Worm (Caenorhabditis elegans) whole organism, mixed stage, embryonic: Measurements from ENCODE around the gene F59A1.18.

Experiments used
- M03D4.4 ChIP-seq: sonication (generic microtip); optimal IDR thresholded peaks from 2 replicates; lab custom pipeline; 2017; ENCODE audit warnings: mild to moderate bottlenecking, missing genetic modification characterization, missing compliant biosample characterization
- bed-3 ChIP-seq: fragments of 200-800 bp; sonication (Bioruptor generic); optimal IDR thresholded peaks from 3 replicates; lab custom pipeline; 2018; ENCODE audit warnings: mild to moderate bottlenecking, missing genetic modification characterization, moderate library complexity, missing compliant biosample characterization
- blmp-1 ChIP-seq: fragments of 150-350 bp; optimal IDR thresholded peaks from 2 replicates; lab custom pipeline; 2014; ENCODE audit warnings: missing biosample characterization, missing genetic modification characterization
- ceh-39 ChIP-seq: fragments of 150-350 bp; optimal IDR thresholded peaks from 2 replicates; lab custom pipeline; 2014; ENCODE audit warnings: missing biosample characterization, missing genetic modification characterization
- ceh-43 ChIP-seq: fragments of 200-800 bp; sonication (Bioruptor generic); optimal IDR thresholded peaks from 2 replicates; lab custom pipeline; 2018; ENCODE audit warnings: mild to moderate bottlenecking, missing genetic modification characterization, moderate library complexity, missing compliant biosample characterization
- ceh-83 ChIP-seq: fragments of 200-800 bp; sonication (Bioruptor generic); optimal IDR thresholded peaks from 2 replicates; lab custom pipeline; 2018; ENCODE audit warnings: mild to moderate bottlenecking, missing genetic modification characterization, missing compliant biosample characterization
- ces-1 ChIP-seq: fragments of 150-350 bp; optimal IDR thresholded peaks from 2 replicates; lab custom pipeline; 2014; ENCODE audit warnings: missing biosample characterization, missing genetic modification reagents, missing genetic modification characterization
- cnd-1 ChIP-seq: fragments of 200-800 bp; sonication (Bioruptor generic); optimal IDR thresholded peaks from 2 replicates; lab custom pipeline; 2018; ENCODE audit warnings: mild to moderate bottlenecking, missing genetic modification characterization, missing compliant biosample characterization
- drap-1 ChIP-seq: fragments of 200-800 bp; sonication (Bioruptor generic); optimal IDR thresholded peaks from 3 replicates; lab custom pipeline; 2018; ENCODE audit warnings: mild to moderate bottlenecking, missing genetic modification characterization, missing compliant biosample characterization
- elt-1 ChIP-seq: sonication (generic microtip); optimal IDR thresholded peaks from 2 replicates; lab custom pipeline; 2017; ENCODE audit warnings: missing genetic modification characterization, mild to moderate bottlenecking, missing compliant biosample characterization, antibody characterized with exemption, moderate library complexity, borderline replicate concordance; ENCODE audit not compliant: insufficient read depth
- elt-3 ChIP-seq: fragments of 150-350 bp; optimal IDR thresholded peaks from 2 replicates; lab custom pipeline; 2014; ENCODE audit warnings: missing biosample characterization, missing genetic modification characterization
- flh-1 ChIP-seq: fragments of 200-800 bp; sonication (Bioruptor generic); optimal IDR thresholded peaks from 2 replicates; lab custom pipeline; 2018; ENCODE audit warnings: mild to moderate bottlenecking, missing genetic modification characterization, moderate library complexity, missing compliant biosample characterization
- ham-2 ChIP-seq: fragments of 200-800 bp; sonication (Bioruptor generic); optimal IDR thresholded peaks from 2 replicates; lab custom pipeline; 2018; ENCODE audit warnings: mild to moderate bottlenecking, missing genetic modification characterization, missing compliant biosample characterization
- hlh-1 ChIP-seq: fragments of 150-350 bp; optimal IDR thresholded peaks from 2 replicates; lab custom pipeline; 2014; ENCODE audit warnings: missing biosample characterization, missing genetic modification reagents, missing genetic modification characterization
- lin-13 ChIP-seq: fragments of 150-350 bp; optimal IDR thresholded peaks from 2 replicates; lab custom pipeline; 2014; ENCODE audit warnings: missing biosample characterization, missing genetic modification characterization
- lin-32 ChIP-seq: fragments of 200-800 bp; sonication (Bioruptor generic); optimal IDR thresholded peaks from 2 replicates; lab custom pipeline; 2018; ENCODE audit warnings: mild to moderate bottlenecking, missing genetic modification characterization, missing compliant biosample characterization
- lsy-2 ChIP-seq: fragments of 150-350 bp; optimal IDR thresholded peaks from 2 replicates; lab custom pipeline; 2014; ENCODE audit warnings: missing biosample characterization, missing genetic modification characterization
- mab-5 ChIP-seq: fragments of 150-350 bp; optimal IDR thresholded peaks from 2 replicates; lab custom pipeline; 2014; ENCODE audit warnings: missing biosample characterization, missing genetic modification characterization
- mep-1 ChIP-seq: fragments of 150-350 bp; optimal IDR thresholded peaks from 2 replicates; lab custom pipeline; 2017; ENCODE audit warnings: missing biosample characterization, missing genetic modification reagents, missing genetic modification characterization, inconsistent platforms
- nhr-2 ChIP-seq: fragments of 150-350 bp; optimal IDR thresholded peaks from 2 replicates; lab custom pipeline; 2014; ENCODE audit warnings: missing biosample characterization, missing genetic modification characterization
- nhr-237 ChIP-seq: fragments of 150-350 bp; optimal IDR thresholded peaks from 2 replicates; lab custom pipeline; 2014; ENCODE audit warnings: missing biosample characterization, missing genetic modification characterization
- nhr-28 ChIP-seq: fragments of 150-350 bp; optimal IDR thresholded peaks from 2 replicates; lab custom pipeline; 2014; ENCODE audit warnings: missing biosample characterization, missing genetic modification characterization
- pha-4 ChIP-seq: fragments of 150-350 bp; optimal IDR thresholded peaks from 2 replicates; lab custom pipeline; 2018; ENCODE audit warnings: missing biosample characterization, missing genetic modification reagents, missing genetic modification characterization
- sem-2 ChIP-seq: fragments of 200-800 bp; sonication (Bioruptor generic); optimal IDR thresholded peaks from 2 replicates; lab custom pipeline; 2018; ENCODE audit warnings: mild to moderate bottlenecking, missing genetic modification characterization, missing compliant biosample characterization
- snpc-4 ChIP-seq: fragments of 150-350 bp; optimal IDR thresholded peaks from 2 replicates; lab custom pipeline; 2014; ENCODE audit warnings: missing biosample characterization, missing genetic modification characterization
- sptf-1 ChIP-seq: sonication (generic microtip); optimal IDR thresholded peaks from 2 replicates; lab custom pipeline; 2017; ENCODE audit warnings: mild to moderate bottlenecking, missing genetic modification characterization, moderate library complexity, missing compliant biosample characterization
- tbx-8 ChIP-seq: fragments of 200-800 bp; sonication (Bioruptor generic); optimal IDR thresholded peaks from 2 replicates; lab custom pipeline; 2018; ENCODE audit warnings: mild to moderate bottlenecking, missing genetic modification characterization, moderate library complexity, missing compliant biosample characterization
- unc-120 ChIP-seq: sonication (generic microtip); optimal IDR thresholded peaks from 2 replicates; lab custom pipeline; 2017; ENCODE audit warnings: missing genetic modification characterization, missing compliant biosample characterization; ENCODE audit not compliant: poor library complexity, severe bottlenecking
- unc-39 ChIP-seq: fragments of 150-350 bp; optimal IDR thresholded peaks from 2 replicates; lab custom pipeline; 2014; ENCODE audit warnings: missing biosample characterization, missing genetic modification characterization
- unc-62 ChIP-seq: fragments of 150-350 bp; optimal IDR thresholded peaks from 2 replicates; lab custom pipeline; 2014; ENCODE audit warnings: missing biosample characterization, missing genetic modification reagents, missing genetic modification characterization
- zip-8 ChIP-seq: fragments of 150-350 bp; optimal IDR thresholded peaks from 2 replicates; lab custom pipeline; 2014; ENCODE audit warnings: missing biosample characterization, missing genetic modification characterization
- ztf-11 ChIP-seq: fragments of 150-350 bp; optimal IDR thresholded peaks from 2 replicates; lab custom pipeline; 2014; ENCODE audit warnings: missing biosample characterization, missing genetic modification characterization

The F59A1.18 gene

ce11 chrV:17723142-17723781 lies 36.5 kb upstream of the F59A1.18 start:
- no peak for TF ChIP-seq nhr-28 (tag; lab: Kevin White, UChicago)
- no peak for TF ChIP-seq nhr-237 (tag; lab: Kevin White, UChicago)
- TF ChIP-seq hlh-1 (tag; lab: Kevin White, UChicago), result no peak
- no peak for TF ChIP-seq ces-1 (GFP tag; lab: Kevin White, UChicago)
- TF ChIP-seq ham-2 (GFP tag; lab: Kevin White, UChicago), result no peak
- TF ChIP-seq sem-2 (GFP tag; lab: Kevin White, UChicago), result no peak
- no peak for TF ChIP-seq flh-1
- no peak for TF ChIP-seq ceh-39 (tag; lab: Kevin White, UChicago)
- TF ChIP-seq tbx-8, result no peak
- TF ChIP-seq ceh-83, result no peak
- no peak for TF ChIP-seq sptf-1 (tag; lab: Kevin White, UChicago)
- no peak for TF ChIP-seq nhr-2 (tag; lab: Kevin White, UChicago)
- no peak for TF ChIP-seq unc-39 (tag; lab: Kevin White, UChicago)
- no peak for TF ChIP-seq unc-120 (tag; lab: Kevin White, UChicago)
- no peak for TF ChIP-seq snpc-4 (tag; lab: Kevin White, UChicago)
- TF ChIP-seq lsy-2 (tag; lab: Kevin White, UChicago), result no peak
- TF ChIP-seq lin-32, result no peak
- no peak for TF ChIP-seq cnd-1
- TF ChIP-seq mab-5 (tag; lab: Kevin White, UChicago), result no peak

DNA sequence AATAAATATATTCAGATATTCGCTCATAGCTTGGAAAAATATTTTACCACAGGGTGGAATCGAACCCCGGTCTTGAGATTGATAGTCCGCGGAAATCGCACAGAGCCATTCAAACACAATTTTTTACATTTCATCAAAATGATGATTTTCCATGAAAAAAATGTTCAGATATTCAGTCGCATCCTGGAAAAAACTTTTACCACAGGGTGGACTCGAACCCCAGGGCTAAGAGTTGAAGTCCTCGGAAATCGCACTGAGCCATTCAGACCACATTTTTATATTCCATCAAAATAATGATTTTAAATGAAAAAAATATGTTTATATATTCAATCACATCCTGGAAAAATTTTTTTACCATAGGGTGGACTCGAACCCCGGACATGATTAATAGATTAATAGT lies 35.8 kb upstream of the F59A1.18 start:
- TF ChIP-seq pha-4 (no peak), zip-8 (tag; lab: Kevin White, UChicago) (no peak), snpc-4 (tag; lab: Kevin White, UChicago) (no peak), flh-1 (no peak), ceh-43 (GFP tag; lab: Kevin White, UChicago) (no peak), cnd-1 (no peak), unc-62 (GFP tag; lab: Kevin White, UChicago) (no peak), lin-32 (no peak), ces-1 (GFP tag; lab: Kevin White, UChicago) (no peak), blmp-1 (tag; lab: Kevin White, UChicago) (no peak), bed-3 (GFP tag; lab: Kevin White, UChicago) (no peak), sem-2 (GFP tag; lab: Kevin White, UChicago) (no peak), ceh-39 (tag; lab: Kevin White, UChicago) (no peak), elt-3 (tag; lab: Kevin White, UChicago) (no peak), ztf-11 (tag; lab: Kevin White, UChicago) (no peak), lin-13 (tag; lab: Kevin White, UChicago) (no peak)

- TF ChIP-seq zip-8 (tag; lab: Kevin White, UChicago) (no peak), snpc-4 (tag; lab: Kevin White, UChicago) (no peak), ztf-11 (tag; lab: Kevin White, UChicago) (no peak), ceh-39 (tag; lab: Kevin White, UChicago) (no peak), elt-1 (tag; lab: Kevin White, UChicago) (no peak), hlh-1 (tag; lab: Kevin White, UChicago) (no peak), mab-5 (tag; lab: Kevin White, UChicago) (no peak), tbx-8 (no peak), sptf-1 (tag; lab: Kevin White, UChicago) (no peak), mep-1 (tag; lab: Kevin White, UChicago) (no peak), flh-1 (no peak), sem-2 (GFP tag; lab: Kevin White, UChicago) (no peak), ceh-43 (GFP tag; lab: Kevin White, UChicago) (no peak), ces-1 (GFP tag; lab: Kevin White, UChicago) (no peak), cnd-1 (no peak), drap-1 (GFP tag; lab: Kevin White, UChicago) (no peak), M03D4.4 (tag; lab: Kevin White, UChicago) (no peak), ceh-83 (no peak), bed-3 (GFP tag; lab: Kevin White, UChicago) (no peak)
Observed at ce11 chrV:17721709-17722108, 35.0 kb upstream of the F59A1.18 start.

DNA sequence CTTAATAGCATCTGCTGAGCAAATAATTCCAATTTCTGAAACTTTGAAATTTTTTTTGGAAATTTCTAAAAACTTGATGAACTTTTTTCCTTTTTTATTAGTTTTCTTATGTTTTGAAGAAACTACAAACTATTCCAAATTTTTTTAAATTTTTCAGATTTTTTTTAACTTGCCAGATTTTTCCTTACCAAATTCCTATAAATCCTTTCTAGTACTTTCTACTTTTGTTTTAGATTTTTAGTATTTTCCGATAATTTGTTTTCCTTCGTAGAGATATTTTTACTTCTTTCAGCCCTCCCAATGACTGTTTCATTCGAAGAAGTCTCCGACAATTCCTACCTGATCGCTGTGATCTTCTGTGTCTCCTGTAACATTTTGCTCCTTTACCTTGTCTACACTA lies 31.9 kb upstream of the F59A1.18 start, which contains the start of gene str-77:
TSS of gene str-77 (plus strand) at position 301 of the 400 bp plus-strand sequence.
- TF ChIP-seq ceh-39 (tag; lab: Kevin White, UChicago) (no peak), unc-120 (tag; lab: Kevin White, UChicago) (no peak)
- TF ChIP-seq, all 35 proteins: peak for 0
